Fruit fly (Drosophila melanogaster) whole organism, embryonic: ENCODE measurements around the gene pix.

Experiments
- Asciz ChIP-seq: fragments of 200-800 bp; sonication (Bioruptor generic); optimal IDR thresholded peaks from 2 replicates; lab custom pipeline; 2017; ENCODE audit warnings: missing biosample characterization, mild to moderate bottlenecking, missing genetic modification characterization, missing genetic modification reagents
- Atf3 ChIP-seq: fragments of 200-800 bp; sonication (Bioruptor generic); optimal IDR thresholded peaks from 3 replicates; lab custom pipeline; 2016; ENCODE audit warnings: missing biosample characterization, missing genetic modification characterization
- Awh ChIP-seq: fragments of 200-800 bp; sonication (Bioruptor generic); IDR thresholded peaks from 2 replicates; pipeline ENCODE4, ENCODE4 v1.3.6; 2022; ENCODE audit warnings: missing biosample characterization, missing genetic modification characterization
- C15 ChIP-seq: fragments of 200-800 bp; sonication (Bioruptor generic); IDR thresholded peaks from 3 replicates; pipeline ENCODE4 v1.3.6; 2022; ENCODE audit warnings: missing biosample characterization, missing genetic modification characterization
- CG10147 ChIP-seq: fragments of 200-800 bp; sonication (Bioruptor generic); optimal IDR thresholded peaks from 2 replicates; lab custom pipeline; 2019; ENCODE audit warnings: missing biosample characterization, mild to moderate bottlenecking, missing genetic modification characterization, moderate library complexity
- CG10462 ChIP-seq: fragments of 200-800 bp; sonication (Bioruptor generic); optimal IDR thresholded peaks from 2 replicates; lab custom pipeline; 2016; ENCODE audit warnings: missing biosample characterization, missing genetic modification characterization
- CG10543 ChIP-seq: fragments of 200-800 bp; sonication (Bioruptor generic); optimal IDR thresholded peaks from 3 replicates; lab custom pipeline; 2017; ENCODE audit warnings: missing biosample characterization, mild to moderate bottlenecking, missing genetic modification characterization, moderate library complexity
- CG11093 ChIP-seq: fragments of 200-800 bp; sonication (Bioruptor generic); IDR thresholded peaks from 3 replicates; pipeline ENCODE4 v1.3.6; 2022; ENCODE audit warnings: missing biosample characterization, missing genetic modification characterization
- CG11504 ChIP-seq: fragments of 200-800 bp; sonication (Bioruptor generic); optimal IDR thresholded peaks from 3 replicates; lab custom pipeline; 2019; ENCODE audit warnings: missing biosample characterization, mild to moderate bottlenecking, missing genetic modification characterization, moderate library complexity
- CG11723 ChIP-seq: fragments of 200-800 bp; sonication (Bioruptor generic); optimal IDR thresholded peaks from 2 replicates; lab custom pipeline; 2017; ENCODE audit warnings: missing biosample characterization, mild to moderate bottlenecking, missing genetic modification characterization
- CG14050 ChIP-seq: fragments of 200-800 bp; sonication (Bioruptor generic); IDR thresholded peaks from 3 replicates; pipeline ENCODE4 v1.3.6; 2022; ENCODE audit warnings: missing biosample characterization, missing genetic modification characterization
- CG17361 ChIP-seq: fragments of 200-800 bp; sonication (Bioruptor generic); IDR thresholded peaks from 3 replicates; pipeline ENCODE4 v1.3.6; 2022; ENCODE audit warnings: missing biosample characterization, missing genetic modification characterization
- CG18262 ChIP-seq: fragments of 200-800 bp; optimal IDR thresholded peaks from 3 replicates; lab custom pipeline; 2019; ENCODE audit warnings: missing biosample characterization, mild to moderate bottlenecking, missing genetic modification characterization, moderate library complexity
- CG18619 ChIP-seq: fragments of 200-800 bp; sonication (Bioruptor generic); optimal IDR thresholded peaks from 3 replicates; lab custom pipeline; 2017; ENCODE audit warnings: missing biosample characterization, mild to moderate bottlenecking, missing genetic modification characterization
- CG2199 ChIP-seq: fragments of 200-800 bp; sonication (Bioruptor generic); IDR thresholded peaks from 3 replicates; pipeline ENCODE4 v1.3.6; 2022; ENCODE audit warnings: missing biosample characterization, missing genetic modification characterization
- CG2889 ChIP-seq: fragments of 200-800 bp; sonication (Bioruptor generic); IDR thresholded peaks from 3 replicates; pipeline ENCODE4 v1.3.6; 2022; ENCODE audit warnings: missing biosample characterization, missing genetic modification characterization
- CG3163 ChIP-seq: fragments of 200-800 bp; sonication (Bioruptor generic); optimal IDR thresholded peaks from 3 replicates; lab custom pipeline; 2016; ENCODE audit warnings: missing biosample characterization, missing genetic modification characterization
- CG4617 ChIP-seq: fragments of 200-800 bp; sonication (Bioruptor generic); optimal IDR thresholded peaks from 3 replicates; lab custom pipeline; 2016; ENCODE audit warnings: missing biosample characterization, missing genetic modification characterization, borderline replicate concordance
- CG7839 ChIP-seq: fragments of 200-800 bp; sonication (Bioruptor generic); optimal IDR thresholded peaks from 3 replicates; lab custom pipeline; 2018; ENCODE audit warnings: missing biosample characterization, mild to moderate bottlenecking, missing genetic modification characterization, moderate library complexity
- CG8290 ChIP-seq, 3 experiments: fragments of 200-800 bp; sonication (Bioruptor generic); optimal IDR thresholded peaks; 2 replicates each; lab custom pipeline; 2016 to 2019; ENCODE audit warnings: missing biosample characterization in 3 of 3, missing genetic modification characterization in 3 of 3, mild to moderate bottlenecking in 2 of 3, moderate library complexity in 1 of 3
- CG8944 ChIP-seq: fragments of 200-800 bp; sonication (Bioruptor generic); optimal IDR thresholded peaks from 3 replicates; lab custom pipeline; 2016; ENCODE audit warnings: missing biosample characterization, missing genetic modification characterization
- CG9876 ChIP-seq: fragments of 200-800 bp; sonication (Bioruptor generic); optimal IDR thresholded peaks from 2 replicates; lab custom pipeline; 2016; ENCODE audit warnings: missing biosample characterization, missing genetic modification characterization
- CkIIα-i1 ChIP-seq: fragments of 200-800 bp; sonication (Bioruptor generic); IDR thresholded peaks from 2 replicates; pipeline ENCODE4 v1.3.6; 2022; ENCODE audit warnings: missing biosample characterization, missing genetic modification characterization
- Ets97D ChIP-seq: fragments of 200-800 bp; sonication (Bioruptor generic); optimal IDR thresholded peaks from 3 replicates; lab custom pipeline; 2016; ENCODE audit warnings: missing biosample characterization, missing genetic modification characterization
- GATAe ChIP-seq: fragments of 200-800 bp; sonication (Bioruptor generic); conservative IDR thresholded peaks from 2 replicates; pipeline ENCODE4 v1.3.6; 2022; ENCODE audit warnings: missing biosample characterization, missing genetic modification characterization
- H2.0 ChIP-seq: fragments of 200-800 bp; sonication (Bioruptor generic); IDR thresholded peaks from 2 replicates; pipeline ENCODE4 v1.3.6; 2022; ENCODE audit warnings: missing biosample characterization, missing genetic modification characterization
- HLHmδ ChIP-seq: fragments of 200-800 bp; sonication (Bioruptor generic); optimal IDR thresholded peaks from 2 replicates; lab custom pipeline; 2018; ENCODE audit warnings: missing biosample characterization, mild to moderate bottlenecking, missing genetic modification characterization, moderate library complexity
- Hr39 ChIP-seq: fragments of >200 bp; optimal IDR thresholded peaks from 2 replicates; lab custom pipeline; 2017
- Lim3 ChIP-seq: fragments of 200-800 bp; sonication (Bioruptor generic); IDR thresholded peaks from 2 replicates; pipeline ENCODE4 v1.3.6; 2022; ENCODE audit warnings: missing biosample characterization, missing genetic modification characterization
- MESR4 ChIP-seq: fragments of 200-800 bp; sonication (Bioruptor generic); optimal IDR thresholded peaks from 2 replicates; lab custom pipeline; 2018; ENCODE audit warnings: missing biosample characterization, mild to moderate bottlenecking, missing genetic modification characterization, moderate library complexity
- NC2β ChIP-seq: fragments of 200-800 bp; sonication (Bioruptor generic); optimal IDR thresholded peaks from 2 replicates; lab custom pipeline; 2016; ENCODE audit warnings: missing biosample characterization, missing genetic modification characterization
- NK7.1 ChIP-seq: fragments of 200-800 bp; sonication (Bioruptor generic); optimal IDR thresholded peaks from 3 replicates; lab custom pipeline; 2016; ENCODE audit warnings: missing biosample characterization, missing genetic modification characterization
- Rfx ChIP-seq: fragments of 200-800 bp; sonication (Bioruptor generic); IDR thresholded peaks from 2 replicates; pipeline ENCODE4 v1.3.6; 2022; ENCODE audit warnings: missing biosample characterization, missing genetic modification characterization
- Six4 ChIP-seq: fragments of 200-800 bp; sonication (Bioruptor generic); optimal IDR thresholded peaks from 2 replicates; lab custom pipeline; 2016; ENCODE audit warnings: missing biosample characterization, missing genetic modification characterization
- Sox102F ChIP-seq: fragments of 200-800 bp; sonication (Bioruptor generic); optimal IDR thresholded peaks from 2 replicates; lab custom pipeline; 2018; ENCODE audit warnings: missing biosample characterization, mild to moderate bottlenecking, missing genetic modification characterization, moderate library complexity
- Spps ChIP-seq: fragments of 200-800 bp; sonication (Bioruptor generic); optimal IDR thresholded peaks from 2 replicates; lab custom pipeline; 2018; ENCODE audit warnings: missing biosample characterization, mild to moderate bottlenecking, missing genetic modification characterization
- Tbp ChIP-seq: fragments of >200 bp; optimal IDR thresholded peaks from 2 replicates; lab custom pipeline; 2018; ENCODE audit warnings: missing biosample characterization, missing genetic modification characterization
- abd-A ChIP-seq: fragments of 200-800 bp; sonication (Bioruptor generic); optimal IDR thresholded peaks from 3 replicates; lab custom pipeline; 2019; ENCODE audit warnings: missing biosample characterization, mild to moderate bottlenecking, missing genetic modification characterization, moderate library complexity
- chinmo ChIP-seq: fragments of 200-800 bp; sonication (Bioruptor generic); IDR thresholded peaks from 4 replicates; pipeline ENCODE4 v1.3.6; 2022; ENCODE audit warnings: missing biosample characterization, missing genetic modification characterization; ENCODE audit not compliant: partially characterized antibody
- danr ChIP-seq: fragments of 200-800 bp; sonication (Bioruptor generic); IDR thresholded peaks from 2 replicates; pipeline ENCODE4 v1.3.6; 2022; ENCODE audit warnings: missing biosample characterization, missing genetic modification characterization
- eve ChIP-seq, 2 experiments: fragments of >200 bp; optimal IDR thresholded peaks; 2 replicates each; lab custom pipeline; 2017; ENCODE audit warnings: missing biosample characterization in 2 of 2, missing genetic modification characterization in 2 of 2
- fu2 ChIP-seq: fragments of 200-800 bp; sonication (Bioruptor generic); optimal IDR thresholded peaks from 2 replicates; lab custom pipeline; 2016; ENCODE audit warnings: missing biosample characterization, missing genetic modification characterization
- klu ChIP-seq: fragments of 200-800 bp; sonication (Bioruptor generic); IDR thresholded peaks from 2 replicates; pipeline ENCODE4 v1.3.6; 2022; ENCODE audit warnings: missing biosample characterization, missing genetic modification characterization
- onecut ChIP-seq: fragments of 200-800 bp; sonication (Bioruptor generic); IDR thresholded peaks from 2 replicates; pipeline ENCODE4 v1.3.6; 2022; ENCODE audit warnings: missing biosample characterization, missing genetic modification characterization
- otp ChIP-seq: fragments of 200-800 bp; sonication (Bioruptor generic); IDR thresholded peaks from 3 replicates; pipeline ENCODE4, ENCODE4 v1.3.6; 2022; ENCODE audit warnings: missing biosample characterization, missing genetic modification characterization
- p53 ChIP-seq: fragments of 200-800 bp; sonication (Bioruptor generic); optimal IDR thresholded peaks from 2 replicates; lab custom pipeline; 2016; ENCODE audit warnings: missing biosample characterization, missing genetic modification characterization
- sim ChIP-seq: fragments of 200-800 bp; sonication (Bioruptor generic); IDR thresholded peaks from 2 replicates; pipeline ENCODE4 v1.3.6; 2022; ENCODE audit warnings: missing biosample characterization, missing genetic modification characterization
- slou ChIP-seq: fragments of 200-800 bp; sonication (Bioruptor generic); optimal IDR thresholded peaks from 3 replicates; lab custom pipeline; 2016; ENCODE audit warnings: missing biosample characterization, missing genetic modification characterization
- so ChIP-seq: fragments of 200-800 bp; sonication (Bioruptor generic); IDR thresholded peaks from 3 replicates; pipeline ENCODE4 v1.3.6; 2022; ENCODE audit warnings: missing biosample characterization, missing genetic modification characterization
- trem ChIP-seq: fragments of 200-800 bp; optimal IDR thresholded peaks from 3 replicates; lab custom pipeline; 2019; ENCODE audit warnings: missing biosample characterization, mild to moderate bottlenecking, missing genetic modification characterization, moderate library complexity
- zen2 ChIP-seq: fragments of 200-800 bp; sonication (Bioruptor generic); IDR thresholded peaks from 3 replicates; pipeline ENCODE4 v1.3.6; 2022; ENCODE audit warnings: missing biosample characterization, missing genetic modification characterization; ENCODE audit not compliant: partially characterized antibody

The pix gene

dm6 chr3L:8997686-8998239, 23.2 kb upstream of the pix start, which contains the start of the genes smg and CG5087 (continued):
- TF ChIP-seq Rfx (GFP tag; lab: Robert Waterston, UW) (peak; percentile 77), CG4617 (GFP tag; lab: Kevin White, UChicago) (peak; percentile 98), so (GFP tag; lab: Robert Waterston, UW) (no peak; the same call in 2 of the 3 replicates), fu2 (GFP tag; lab: Kevin White, UChicago) (peak; percentile 47), CG2199 (GFP tag; lab: Robert Waterston, UW) (no peak), Six4 (peak; percentile 2), NK7.1 (GFP tag; lab: Kevin White, UChicago) (no peak), Sox102F (GFP tag; lab: Kevin White, UChicago) (no peak), otp (GFP tag; lab: Robert Waterston, UW) (no peak), NC2β (peak; percentile 66), p53 (GFP tag; lab: Kevin White, UChicago) (peak; percentile 66), CG11723 (no peak), CG10462 (no peak), onecut (peak; percentile 63), CG18619 (GFP tag; lab: Kevin White, UChicago) (no peak), CG3163 (GFP tag; lab: Kevin White, UChicago) (peak; percentile 55), trem (tag; lab: Kevin White, UChicago) (peak; percentile 86), CG9876 (peak; percentile 46), H2.0 (GFP tag; lab: Robert Waterston, UW) (no peak), C15 (GFP tag; lab: Robert Waterston, UW) (no peak), Atf3 (GFP tag; lab: Kevin White, UChicago) (no peak), eve (GFP tag; optimal IDR thresholded peaks at IDR 0.05; lab: Kevin White, UChicago) (no peak), Asciz (GFP tag; lab: Kevin White, UChicago) (no peak), HLHmδ (GFP tag; lab: Kevin White, UChicago) (no peak), CG8944 (GFP tag; lab: Kevin White, UChicago) (peak; percentile 45), CG2889 (no peak), slou (GFP tag; lab: Kevin White, UChicago) (no peak), CG8290 (GFP tag; optimal IDR thresholded peaks at IDR 0.05; lab: Kevin White, UChicago) (peak; percentile 30), CG8290 (tag; optimal IDR thresholded peaks at IDR 0.05; lab: Kevin White, UChicago) (no peak), Hr39 (no peak), Lim3 (no peak), sim (GFP tag; lab: Robert Waterston, UW) (no peak), zen2 (GFP tag; lab: Robert Waterston, UW) (no peak), MESR4 (GFP tag; lab: Kevin White, UChicago) (peak; percentile 91), Ets97D (GFP tag; lab: Kevin White, UChicago) (peak; percentile 94), CG11504 (tag; lab: Kevin White, UChicago) (no peak), CG11093 (no peak), CG10543 (GFP tag; lab: Kevin White, UChicago) (peak; percentile 48), danr (GFP tag; lab: Robert Waterston, UW) (no peak), CkIIα-i1 (GFP tag; lab: Robert Waterston, UW) (no peak), CG14050 (no peak), CG10147 (no peak), klu (GFP tag; lab: Robert Waterston, UW) (no peak), Awh (GFP tag; lab: Robert Waterston, UW) (no peak), GATAe (GFP tag; lab: Robert Waterston, UW) (no peak), CG17361 (GFP tag; lab: Robert Waterston, UW) (peak; percentile 11; the same call in 1 of the 3 replicates), abd-A (peak; percentile 96), Tbp (GFP tag; lab: Kevin White, UChicago) (no peak), CG7839 (tag; lab: Kevin White, UChicago) (no peak), CG18262 (tag; lab: Kevin White, UChicago) (peak; percentile 25), Spps (no peak), chinmo (peak; percentile 86; the same call in 3 of the 4 replicates)
